Worm (Caenorhabditis elegans) whole organism, L2 larva: ENCODE results near the gene anmt-1.

ENCODE experiments used
- R02D3.7 ChIP-seq: fragments of 150-350 bp; optimal IDR thresholded peaks from 2 replicates; lab custom pipeline; 2014; ENCODE audit warnings: missing biosample characterization, missing genetic modification characterization
- Y55F3AM.14 ChIP-seq: fragments of 200-800 bp; sonication (Bioruptor generic); optimal IDR thresholded peaks from 2 replicates; lab custom pipeline; 2018; ENCODE audit warnings: mild to moderate bottlenecking, missing genetic modification characterization, missing compliant biosample characterization
- ZK546.5 ChIP-seq: sonication (generic microtip); optimal IDR thresholded peaks from 2 replicates; lab custom pipeline; 2017; ENCODE audit warnings: missing biosample characterization, missing genetic modification characterization
- alr-1 ChIP-seq: fragments of 150-350 bp; optimal IDR thresholded peaks from 2 replicates; lab custom pipeline; 2014; ENCODE audit warnings: missing biosample characterization, missing genetic modification characterization
- aly-2 ChIP-seq: fragments of 150-350 bp; optimal IDR thresholded peaks from 2 replicates; lab custom pipeline; 2014; ENCODE audit warnings: missing biosample characterization, missing genetic modification characterization
- ama-1 ChIP-seq: fragments of 150-350 bp; optimal IDR thresholded peaks from 2 replicates; lab custom pipeline; 2018; ENCODE audit warnings: inconsistent platforms
- ceh-16 ChIP-seq: fragments of 150-350 bp; optimal IDR thresholded peaks from 2 replicates; lab custom pipeline; 2014; ENCODE audit warnings: missing biosample characterization, missing genetic modification characterization
- ceh-82 ChIP-seq: fragments of 150-350 bp; optimal IDR thresholded peaks from 2 replicates; lab custom pipeline; 2014; ENCODE audit warnings: missing biosample characterization, missing genetic modification characterization
- dmd-4 ChIP-seq: sonication (generic microtip); optimal IDR thresholded peaks from 2 replicates; lab custom pipeline; 2017; ENCODE audit warnings: missing biosample characterization, missing genetic modification characterization
- egl-27 ChIP-seq: sonication (generic microtip); optimal IDR thresholded peaks from 3 replicates; lab custom pipeline; 2017; ENCODE audit warnings: missing biosample characterization, missing genetic modification reagents, missing genetic modification characterization
- elt-3 ChIP-seq: sonication (generic microtip); optimal IDR thresholded peaks from 2 replicates; lab custom pipeline; 2017; ENCODE audit warnings: missing biosample characterization, missing genetic modification characterization
- fos-1 ChIP-seq: fragments of 150-350 bp; optimal IDR thresholded peaks from 2 replicates; lab custom pipeline; 2014; ENCODE audit warnings: missing biosample characterization, missing genetic modification characterization
- gmeb-1 ChIP-seq: fragments of 150-350 bp; optimal IDR thresholded peaks from 2 replicates; lab custom pipeline; 2014; ENCODE audit warnings: missing biosample characterization, missing genetic modification characterization
- lin-13 ChIP-seq: fragments of 150-350 bp; optimal IDR thresholded peaks from 2 replicates; lab custom pipeline; 2014; ENCODE audit warnings: missing biosample characterization, missing genetic modification reagents, missing genetic modification characterization
- lsy-2 ChIP-seq, 2 experiments: fragments of 150-350 bp in 1 of 2; sonication (generic microtip) in 1 of 2; optimal IDR thresholded peaks; 2 replicates each; lab custom pipeline; 2014 to 2017; ENCODE audit warnings: missing biosample characterization in 2 of 2, missing genetic modification characterization in 2 of 2
- mab-5 ChIP-seq: fragments of 150-350 bp; optimal IDR thresholded peaks from 2 replicates; lab custom pipeline; 2014; ENCODE audit warnings: missing biosample characterization, missing genetic modification characterization
- mbf-1 ChIP-seq: sonication (generic microtip); optimal IDR thresholded peaks from 2 replicates; lab custom pipeline; 2017; ENCODE audit warnings: missing biosample characterization, missing genetic modification characterization
- nhr-129 ChIP-seq: fragments of 150-350 bp; optimal IDR thresholded peaks from 2 replicates; lab custom pipeline; 2014; ENCODE audit warnings: missing biosample characterization, missing genetic modification characterization
- nhr-21 ChIP-seq: fragments of 150-350 bp; optimal IDR thresholded peaks from 2 replicates; lab custom pipeline; 2014; ENCODE audit warnings: missing biosample characterization, missing genetic modification characterization
- nhr-23 ChIP-seq: fragments of 150-350 bp; optimal IDR thresholded peaks from 2 replicates; lab custom pipeline; 2014; ENCODE audit warnings: missing biosample characterization, missing genetic modification reagents, missing genetic modification characterization
- nhr-237 ChIP-seq: fragments of 150-350 bp; optimal IDR thresholded peaks from 2 replicates; lab custom pipeline; 2014; ENCODE audit warnings: missing biosample characterization, missing genetic modification characterization
- nhr-6 ChIP-seq: fragments of 150-350 bp; optimal IDR thresholded peaks from 2 replicates; lab custom pipeline; 2014; ENCODE audit warnings: missing biosample characterization, missing genetic modification characterization
- sem-4 ChIP-seq: fragments of 150-350 bp; optimal IDR thresholded peaks from 2 replicates; lab custom pipeline; 2014; ENCODE audit warnings: missing biosample characterization, missing genetic modification reagents, missing genetic modification characterization
- sma-9 ChIP-seq, 2 experiments: fragments of 150-350 bp in 1 of 2; sonication (generic microtip) in 1 of 2; optimal IDR thresholded peaks; 2 replicates each; lab custom pipeline; 2014 to 2016; ENCODE audit warnings: missing genetic modification characterization in 2 of 2, mild to moderate bottlenecking in 1 of 2, missing biosample characterization in 1 of 2, missing compliant biosample characterization in 1 of 2, missing genetic modification reagents in 1 of 2, moderate library complexity in 1 of 2
- snpc-4 ChIP-seq: fragments of 150-350 bp; optimal IDR thresholded peaks from 2 replicates; lab custom pipeline; 2014; ENCODE audit warnings: missing biosample characterization, missing genetic modification characterization
- unc-55 ChIP-seq: fragments of 150-350 bp; sonication (generic microtip); optimal IDR thresholded peaks from 3 replicates; lab custom pipeline; 2014; ENCODE audit warnings: missing biosample characterization, missing genetic modification reagents, missing genetic modification characterization
- zag-1 ChIP-seq: fragments of 150-350 bp; optimal IDR thresholded peaks from 2 replicates; lab custom pipeline; 2014; ENCODE audit warnings: missing biosample characterization, missing genetic modification characterization
- ztf-1 ChIP-seq: fragments of 200-800 bp; sonication (Bioruptor generic); conservative IDR thresholded peaks from 2 replicates; pipeline ENCODE4 v1.3.6; 2022; ENCODE audit warnings: missing genetic modification characterization, missing compliant biosample characterization
- ztf-11 ChIP-seq: sonication (generic microtip); optimal IDR thresholded peaks from 2 replicates; lab custom pipeline; 2017; ENCODE audit warnings: missing biosample characterization, missing genetic modification characterization
- ztf-4 ChIP-seq: fragments of 150-350 bp; optimal IDR thresholded peaks from 2 replicates; lab custom pipeline; 2014; ENCODE audit warnings: missing biosample characterization, missing genetic modification characterization

The anmt-1 gene

DNA sequence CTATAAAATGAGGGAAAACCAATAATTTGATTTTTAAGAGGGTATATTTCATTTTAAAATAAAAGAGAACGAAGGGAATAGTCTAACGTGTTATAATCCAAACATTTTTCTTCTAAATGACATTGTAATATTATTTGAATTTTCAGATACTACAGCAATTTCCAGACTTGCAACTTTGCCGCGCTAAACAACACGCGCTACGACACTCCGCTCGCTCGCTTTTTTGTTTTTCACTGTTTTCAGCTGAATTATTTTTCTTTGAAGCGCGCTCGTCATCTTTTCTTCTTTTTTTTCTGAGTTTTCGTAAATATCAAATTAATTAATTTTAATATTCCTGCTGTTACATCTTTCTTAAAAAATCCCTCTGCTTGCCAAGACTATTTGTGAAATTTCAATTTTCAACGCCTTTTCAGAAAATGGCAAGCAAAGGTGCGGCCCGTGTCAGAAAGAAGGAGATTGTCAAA, 32.7 kb downstream of the anmt-1 start, which contains the start of gene mrpl-11:
TSS of gene mrpl-11 (plus strand) at position 414 of the 464 bp plus-strand sequence.
- no peak for TF ChIP-seq snpc-4 (tag; lab: Kevin White, UChicago)
- peak; percentile 30 for TF ChIP-seq unc-55
- peak in 1 of 2 experiments; percentile 9 for TF ChIP-seq lsy-2 (tag; optimal IDR thresholded peaks at IDR 0.05; lab: Kevin White, UChicago)
- no peak for TF ChIP-seq ztf-4

DNA sequence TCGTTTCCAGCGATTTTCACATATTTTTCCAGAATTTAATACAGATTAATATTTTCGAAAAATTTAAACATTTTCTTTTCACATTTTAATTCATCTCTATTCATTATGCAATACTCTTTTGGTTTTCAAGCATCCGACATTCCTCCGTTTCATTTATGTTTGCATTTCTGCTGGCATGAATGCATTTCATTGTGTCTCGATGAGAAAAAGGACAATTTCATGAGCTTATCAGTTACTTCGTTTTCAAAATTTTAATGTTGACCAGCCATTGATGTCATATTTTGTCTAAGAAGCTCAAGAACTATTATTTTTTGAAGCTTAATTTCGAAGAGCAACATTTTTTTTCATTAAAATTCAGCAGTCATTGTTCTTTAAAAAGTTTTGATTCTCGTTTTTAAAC, 34.0 kb downstream of the anmt-1 start:
- peak; percentile 47 for TF ChIP-seq fos-1 (tag; lab: Kevin White, UChicago)
- no peak for TF ChIP-seq lsy-2 (tag; optimal IDR thresholded peaks at IDR 0.05; lab: Kevin White, UChicago)

DNA sequence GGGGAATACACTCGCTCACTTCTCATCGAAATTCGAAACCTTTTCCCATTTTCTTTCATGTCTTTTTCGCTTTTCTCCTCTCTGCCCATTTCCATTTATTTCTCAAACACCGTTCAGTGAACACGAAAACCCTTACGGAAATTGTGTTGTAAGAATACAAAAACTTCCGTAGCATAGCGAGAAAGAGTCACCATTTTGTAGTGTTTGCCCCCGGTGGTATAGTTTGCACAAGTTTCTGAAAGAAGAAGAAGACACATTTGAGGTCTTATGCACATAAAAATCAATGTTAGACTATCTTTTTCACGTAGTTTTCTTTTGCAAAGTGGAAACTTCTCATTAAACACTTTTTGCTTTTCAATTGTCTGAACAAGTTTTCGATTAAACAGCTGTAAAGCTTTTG, 34.5 kb downstream of the anmt-1 start:
- TF ChIP-seq zag-1 (tag; lab: Kevin White, UChicago) (no peak), nhr-129 (tag; lab: Kevin White, UChicago) (no peak), egl-27 (tag; lab: Kevin White, UChicago) (no peak), alr-1 (tag; lab: Kevin White, UChicago) (no peak), unc-55 (no peak), nhr-6 (tag; lab: Kevin White, UChicago) (no peak), sem-4 (tag; lab: Kevin White, UChicago) (no peak), elt-3 (tag; lab: Kevin White, UChicago) (no peak), ztf-11 (tag; lab: Kevin White, UChicago) (no peak), gmeb-1 (tag; lab: Kevin White, UChicago) (no peak), nhr-21 (tag; lab: Kevin White, UChicago) (no peak), mbf-1 (tag; lab: Kevin White, UChicago) (no peak), dmd-4 (tag; lab: Kevin White, UChicago) (no peak), R02D3.7 (tag; lab: Kevin White, UChicago) (no peak), mab-5 (tag; lab: Kevin White, UChicago) (no peak), ceh-82 (no peak)

DNA sequence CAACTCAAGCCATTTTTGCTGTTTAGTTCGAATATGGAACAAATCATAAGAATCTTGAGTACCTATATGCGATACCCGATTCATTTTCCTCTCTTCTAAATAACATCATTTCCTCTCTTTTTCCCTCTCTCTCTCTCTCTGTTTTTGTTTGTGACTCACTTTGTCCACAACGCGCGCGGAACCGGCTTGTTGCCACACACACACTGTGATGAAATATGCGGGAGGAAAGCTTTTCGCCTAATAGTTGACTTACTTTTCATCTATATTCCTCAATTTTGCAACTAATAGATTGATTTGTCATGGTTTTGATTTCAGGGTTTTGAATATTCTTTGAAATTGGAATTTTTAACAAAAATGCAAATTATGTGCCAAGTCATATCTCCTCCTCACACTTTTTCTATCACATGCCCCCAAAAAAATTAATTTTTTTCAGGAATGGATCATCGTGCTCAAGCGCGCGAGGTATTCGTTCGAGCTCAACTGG, 35.2 kb downstream of the anmt-1 start, which contains the start of gene hipr-1:
TSS of gene hipr-1 (plus strand) at position 434 of the 484 bp plus-strand sequence.
- no peak for TF ChIP-seq ceh-82
- no peak for TF ChIP-seq lin-13 (GFP tag; lab: Kevin White, UChicago)
- TF ChIP-seq unc-55, result peak; percentile 12
- no peak for TF ChIP-seq gmeb-1 (tag; lab: Kevin White, UChicago)
- peak; percentile 9 for TF ChIP-seq fos-1 (tag; lab: Kevin White, UChicago)

DNA sequence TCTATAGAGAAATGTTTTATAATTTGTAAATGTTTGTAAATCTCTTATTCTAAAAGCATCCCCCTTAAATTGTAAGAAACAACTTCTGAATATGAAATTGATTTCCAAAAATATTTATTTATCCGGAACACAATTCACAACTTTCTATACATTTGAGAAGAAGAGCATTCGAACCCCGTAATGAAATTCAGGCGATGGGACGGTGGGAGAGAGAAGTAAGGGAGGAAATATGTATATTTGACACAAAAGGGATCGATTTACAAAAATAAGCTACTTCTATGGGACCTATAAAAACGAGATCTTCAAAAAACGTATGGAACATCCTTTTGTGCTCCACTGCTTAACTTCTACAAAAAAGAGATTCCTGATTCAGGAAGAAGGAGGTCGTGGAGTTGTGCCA, 40.6 kb downstream of the anmt-1 start:
- TF ChIP-seq aly-2 (no peak), sma-9 (GFP tag; optimal IDR thresholded peaks at IDR 0.05; lab: Kevin White, UChicago) (no peak), sma-9 (tag; optimal IDR thresholded peaks at IDR 0.05; lab: Kevin White, UChicago) (no peak), egl-27 (tag; lab: Kevin White, UChicago) (no peak), ztf-4 (no peak), Y55F3AM.14 (GFP tag; lab: Kevin White, UChicago) (no peak)

DNA sequence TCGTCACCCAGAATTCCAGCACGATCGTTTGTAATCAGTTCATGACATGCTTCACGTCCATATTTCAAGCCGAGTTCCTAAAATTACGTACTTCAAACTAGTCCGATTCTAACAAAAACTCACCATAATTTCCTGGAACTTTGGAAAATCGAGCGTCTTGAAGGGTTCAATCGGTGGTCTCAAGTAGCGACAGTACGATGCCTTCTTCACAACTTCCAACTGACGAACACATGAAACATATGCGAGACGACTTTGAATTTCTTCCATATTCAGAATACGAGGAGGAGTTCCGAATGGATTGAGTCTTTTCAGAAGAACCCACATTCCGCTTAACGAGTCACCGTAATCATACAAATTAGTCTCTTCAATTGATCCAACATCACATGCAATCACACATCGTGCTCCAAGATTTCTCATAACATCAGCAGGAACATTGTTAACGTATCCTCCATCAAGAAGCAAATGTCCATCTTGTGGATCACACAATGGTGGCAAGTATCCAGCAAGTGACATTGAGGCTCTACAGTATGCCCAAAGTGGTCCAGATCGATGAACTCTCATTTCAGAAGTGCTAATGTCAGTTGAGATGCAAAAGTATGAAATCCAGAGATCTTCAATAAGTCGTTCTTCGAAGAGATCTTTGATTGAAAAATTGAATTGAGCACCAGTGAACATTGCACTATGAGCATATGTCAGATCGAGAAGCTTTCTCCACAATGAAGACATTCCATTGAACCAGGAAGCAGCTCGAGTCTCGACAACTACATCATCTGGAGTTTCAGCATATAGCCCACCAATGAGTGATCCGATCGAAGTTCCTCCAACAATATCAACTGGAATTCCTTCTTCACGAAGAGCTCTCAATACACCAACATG, 41.6 kb downstream of the anmt-1 start:
- TF ChIP-seq ZK546.5 (tag; lab: Kevin White, UChicago) (no peak), egl-27 (tag; lab: Kevin White, UChicago) (no peak), dmd-4 (tag; lab: Kevin White, UChicago) (no peak), lsy-2 (tag; optimal IDR thresholded peaks at IDR 0.05; lab: Kevin White, UChicago) (no peak), R02D3.7 (tag; lab: Kevin White, UChicago) (no peak), ztf-1 (GFP tag; lab: Robert Waterston, UW) (no peak), ceh-16 (tag; lab: Kevin White, UChicago) (no peak), ama-1 (lab: Kevin White, UChicago) (no peak), unc-55 (no peak), nhr-237 (tag; lab: Kevin White, UChicago) (no peak), mbf-1 (tag; lab: Kevin White, UChicago) (no peak), nhr-23 (tag; lab: Kevin White, UChicago) (no peak)
